Worm (Caenorhabditis elegans): ENCODE data around the gene T24H10.4.
A peak's percentile ranks its signal among the peaks of the same experiment; 100 is the strongest.

DNA sequence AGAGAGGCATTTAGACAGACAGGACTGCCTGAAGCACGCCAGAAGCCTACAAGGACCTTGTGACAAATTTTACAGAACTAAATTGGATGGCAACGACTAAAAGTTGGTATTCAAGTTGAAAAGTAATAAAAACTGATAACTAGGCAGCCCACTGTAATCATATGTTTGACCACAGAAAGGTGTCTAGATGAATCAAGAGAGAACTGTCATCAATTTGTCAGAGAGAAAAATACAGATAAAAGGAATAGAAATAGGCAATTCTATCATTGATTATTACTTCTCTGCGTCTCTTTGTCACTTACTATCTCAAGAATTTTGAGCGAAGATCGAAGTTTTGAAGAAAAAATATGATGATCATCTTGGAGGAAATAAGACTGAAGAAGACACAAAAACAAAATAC, 16.4 kb upstream of the T24H10.4 start:
- TF ChIP-seq unc-62 (GFP tag; optimal IDR thresholded peaks at IDR 0.05) (no peak), ama-1 (optimal IDR thresholded peaks at IDR 0.05) (no peak), lin-15B (tag; optimal IDR thresholded peaks at IDR 0.05) (no peak), pqm-1 (tag; optimal IDR thresholded peaks at IDR 0.05) (peak; percentile 67), lin-39 (tag; optimal IDR thresholded peaks at IDR 0.05) (no peak), nhr-25 (tag; optimal IDR thresholded peaks at IDR 0.05) (no peak), nhr-77 (tag; optimal IDR thresholded peaks at IDR 0.05) (no peak)
